Worm (Caenorhabditis elegans) whole organism, young adult: ENCODE measurements around the gene sedl-1.
A peak's percentile ranks its signal among the peaks of the same experiment; 100 is the strongest.

Experiments
- B0019.2 ChIP-seq: fragments of 200-800 bp; sonication (Bioruptor generic); conservative IDR thresholded peaks from 2 replicates; pipeline ENCODE4 v1.3.6; 2022; ENCODE audit warnings: missing genetic modification reagents, missing genetic modification characterization, missing compliant biosample characterization
- C06A6.2 ChIP-seq: fragments of 200-800 bp; sonication (Bioruptor generic); conservative IDR thresholded peaks from 2 replicates; pipeline ENCODE4 v1.3.6; 2022; ENCODE audit warnings: missing genetic modification characterization, missing compliant biosample characterization
- D2030.7 ChIP-seq: fragments of 200-800 bp; sonication (Bioruptor generic); IDR thresholded peaks from 2 replicates; pipeline ENCODE4 v1.3.6; 2022; ENCODE audit warnings: missing genetic modification reagents, missing genetic modification characterization, missing compliant biosample characterization
- F23B12.7 ChIP-seq: sonication (generic microtip); optimal IDR thresholded peaks from 2 replicates; lab custom pipeline; 2017; ENCODE audit warnings: missing genetic modification characterization, mild to moderate bottlenecking, missing compliant biosample characterization, antibody characterized with exemption, moderate library complexity; ENCODE audit not compliant: insufficient read depth
- F39B2.1 ChIP-seq: fragments of 200-800 bp; sonication (Bioruptor generic); IDR thresholded peaks from 2 replicates; pipeline ENCODE4 v1.3.6; 2022; ENCODE audit warnings: missing genetic modification reagents, missing genetic modification characterization, missing compliant biosample characterization
- F57A8.1 ChIP-seq: fragments of 200-800 bp; sonication (Bioruptor generic); optimal IDR thresholded peaks from 2 replicates; lab custom pipeline; 2018; ENCODE audit warnings: mild to moderate bottlenecking, missing genetic modification characterization, moderate library complexity, missing compliant biosample characterization
- ZK185.1 ChIP-seq: sonication (generic microtip); optimal IDR thresholded peaks from 2 replicates; lab custom pipeline; 2016; ENCODE audit warnings: mild to moderate bottlenecking, missing genetic modification characterization, missing compliant biosample characterization; ENCODE audit not compliant: poor library complexity, severe bottlenecking
- akir-1 ChIP-seq: fragments of 200-800 bp; sonication (Bioruptor generic); optimal IDR thresholded peaks from 2 replicates; lab custom pipeline; 2018; ENCODE audit warnings: mild to moderate bottlenecking, missing genetic modification characterization, moderate library complexity, missing compliant biosample characterization
- aptf-3 ChIP-seq: fragments of 200-800 bp; sonication (Bioruptor generic); IDR thresholded peaks from 2 replicates; pipeline ENCODE4 v1.3.6; 2022; ENCODE audit warnings: missing genetic modification characterization, missing compliant biosample characterization
- bed-2 ChIP-seq: fragments of 200-800 bp; sonication (Bioruptor generic); IDR thresholded peaks from 2 replicates; pipeline ENCODE4 v1.3.6; 2022; ENCODE audit warnings: missing genetic modification reagents, missing genetic modification characterization, missing compliant biosample characterization
- ccch-3 ChIP-seq: fragments of 200-800 bp; sonication (Bioruptor generic); optimal IDR thresholded peaks from 2 replicates; lab custom pipeline; 2018; ENCODE audit warnings: mild to moderate bottlenecking, missing genetic modification characterization, missing compliant biosample characterization
- cebp-1 ChIP-seq, 2 experiments: fragments of 200-800 bp in 1 of 2; sonication (Bioruptor generic) in 1 of 2; sonication (generic microtip) in 1 of 2; IDR thresholded peaks in 1 of 2; optimal IDR thresholded peaks in 1 of 2; 2 replicates each; pipeline versions ENCODE4 v1.3.6 to Lab custom; 2017 to 2022; ENCODE audit warnings: missing compliant biosample characterization in 2 of 2, missing genetic modification characterization in 2 of 2, mild to moderate bottlenecking in 1 of 2, missing genetic modification reagents in 1 of 2, moderate library complexity in 1 of 2
- cebp-2 ChIP-seq: fragments of 200-800 bp; sonication (Bioruptor generic); IDR thresholded peaks from 2 replicates; pipeline ENCODE4 v1.3.6; 2022; ENCODE audit warnings: missing genetic modification characterization, missing compliant biosample characterization
- ceh-58 ChIP-seq: fragments of 200-800 bp; sonication (Bioruptor generic); IDR thresholded peaks from 2 replicates; pipeline ENCODE4 v1.3.6; 2022; ENCODE audit warnings: missing genetic modification characterization, missing compliant biosample characterization
- ceh-91 ChIP-seq: fragments of 200-800 bp; sonication (Bioruptor generic); IDR thresholded peaks from 2 replicates; pipeline ENCODE4 v1.3.6; 2022; ENCODE audit warnings: missing genetic modification reagents, missing genetic modification characterization, missing compliant biosample characterization
- chd-7 ChIP-seq: sonication (generic microtip); optimal IDR thresholded peaks from 2 replicates; lab custom pipeline; 2016; ENCODE audit warnings: mild to moderate bottlenecking, missing genetic modification characterization, moderate library complexity, missing compliant biosample characterization
- dox-1 ChIP-seq: fragments of 200-800 bp; sonication (Bioruptor generic); IDR thresholded peaks from 2 replicates; pipeline ENCODE4 v1.3.6; 2022; ENCODE audit warnings: missing genetic modification reagents, missing genetic modification characterization, missing compliant biosample characterization
- dpff-1 ChIP-seq: sonication (generic microtip); optimal IDR thresholded peaks from 2 replicates; lab custom pipeline; 2017; ENCODE audit warnings: mild to moderate bottlenecking, missing genetic modification characterization, missing compliant biosample characterization
- dpl-1 ChIP-seq: fragments of 150-350 bp; optimal IDR thresholded peaks from 2 replicates; lab custom pipeline; 2014; ENCODE audit warnings: missing biosample characterization, missing genetic modification reagents, missing genetic modification characterization
- egrh-3 ChIP-seq: fragments of 200-800 bp; sonication (Bioruptor generic); IDR thresholded peaks from 2 replicates; pipeline ENCODE4 v1.3.6; 2022; ENCODE audit warnings: missing genetic modification reagents, missing genetic modification characterization, missing compliant biosample characterization
- ekl-4 ChIP-seq: fragments of 200-800 bp; sonication (Bioruptor generic); IDR thresholded peaks from 2 replicates; pipeline ENCODE4 v1.3.6; 2022; ENCODE audit warnings: missing genetic modification reagents, missing genetic modification characterization, missing compliant biosample characterization
- him-1 ChIP-seq: sonication (generic microtip); optimal IDR thresholded peaks from 2 replicates; lab custom pipeline; 2016; ENCODE audit warnings: missing genotype, missing genetic modification reagents, missing genetic modification characterization, missing compliant biosample characterization
- hlh-26 ChIP-seq: fragments of 200-800 bp; sonication (Bioruptor generic); conservative IDR thresholded peaks from 2 replicates; pipeline ENCODE4 v1.3.6; 2022; ENCODE audit warnings: missing genetic modification reagents, missing genetic modification characterization, missing compliant biosample characterization
- hmg-1.2 ChIP-seq: fragments of 200-800 bp; sonication (Bioruptor generic); IDR thresholded peaks from 2 replicates; pipeline ENCODE4 v1.3.6; 2022; ENCODE audit warnings: missing genetic modification reagents, missing genetic modification characterization, missing compliant biosample characterization
- hmg-20 ChIP-seq: fragments of 200-800 bp; sonication (Bioruptor generic); IDR thresholded peaks from 2 replicates; pipeline ENCODE4 v1.3.6; 2022; ENCODE audit warnings: missing genetic modification reagents, missing genetic modification characterization, missing compliant biosample characterization
- let-526 ChIP-seq: fragments of 200-800 bp; sonication (Bioruptor generic); IDR thresholded peaks from 2 replicates; pipeline ENCODE4 v1.3.6; 2022; ENCODE audit warnings: missing genetic modification reagents, missing genetic modification characterization, missing compliant biosample characterization
- lsl-1 ChIP-seq: fragments of 200-800 bp; sonication (Bioruptor generic); optimal IDR thresholded peaks from 2 replicates; lab custom pipeline; 2018; ENCODE audit warnings: mild to moderate bottlenecking, missing genetic modification characterization, moderate library complexity, missing compliant biosample characterization
- lsy-27 ChIP-seq: sonication (generic microtip); optimal IDR thresholded peaks from 2 replicates; lab custom pipeline; 2017; ENCODE audit warnings: missing genetic modification characterization, mild to moderate bottlenecking, missing compliant biosample characterization, antibody characterized with exemption, missing genotype, borderline replicate concordance; ENCODE audit not compliant: insufficient read depth
- madf-3 ChIP-seq: fragments of 200-800 bp; sonication (Bioruptor generic); IDR thresholded peaks from 2 replicates; pipeline ENCODE4 v1.3.6; 2022; ENCODE audit warnings: missing genetic modification reagents, missing genetic modification characterization, missing compliant biosample characterization
- mcd-1 ChIP-seq: fragments of 200-800 bp; sonication (Bioruptor generic); IDR thresholded peaks from 2 replicates; pipeline ENCODE4 v1.3.6; 2022; ENCODE audit warnings: missing genetic modification reagents, missing genetic modification characterization, missing compliant biosample characterization
- mxl-1 ChIP-seq: sonication (generic microtip); optimal IDR thresholded peaks from 2 replicates; lab custom pipeline; 2016; ENCODE audit warnings: missing genetic modification characterization, missing compliant biosample characterization
- nfya-2 ChIP-seq: fragments of 200-800 bp; sonication (Bioruptor generic); IDR thresholded peaks from 2 replicates; pipeline ENCODE4 v1.3.6; 2022; ENCODE audit warnings: missing genetic modification reagents, missing genetic modification characterization, missing compliant biosample characterization
- nfyb-1 ChIP-seq: fragments of 200-800 bp; sonication (Bioruptor generic); IDR thresholded peaks from 2 replicates; pipeline ENCODE4 v1.3.6; 2022; ENCODE audit warnings: missing genetic modification reagents, missing genetic modification characterization, missing compliant biosample characterization
- nhr-80 ChIP-seq: sonication (generic microtip); optimal IDR thresholded peaks from 2 replicates; lab custom pipeline; 2016; ENCODE audit warnings: missing genetic modification characterization, missing compliant biosample characterization
- nhr-90 ChIP-seq: sonication (generic microtip); optimal IDR thresholded peaks from 2 replicates; lab custom pipeline; 2016; ENCODE audit warnings: missing genotype, mild to moderate bottlenecking, missing genetic modification characterization, missing compliant biosample characterization
- pha-4 ChIP-seq: fragments of 150-350 bp; sonication (generic microtip); optimal IDR thresholded peaks from 2 replicates; lab custom pipeline; 2014; ENCODE audit warnings: missing biosample characterization, missing genetic modification reagents, missing genetic modification characterization
- rcor-1 ChIP-seq: fragments of 200-800 bp; sonication (Bioruptor generic); IDR thresholded peaks from 2 replicates; pipeline ENCODE4 v1.3.6; 2022; ENCODE audit warnings: missing genetic modification reagents, missing genetic modification characterization, missing compliant biosample characterization
- repo-1 ChIP-seq: sonication (generic microtip); optimal IDR thresholded peaks from 2 replicates; lab custom pipeline; 2017; ENCODE audit warnings: mild to moderate bottlenecking, missing genetic modification characterization, missing compliant biosample characterization
- rpc-1 ChIP-seq, 2 experiments: fragments of 150-350 bp in 1 of 2; sonication (generic microtip) in 1 of 2; optimal IDR thresholded peaks; 2 replicates each; lab custom pipeline; 2014 to 2018; ENCODE audit warnings: missing biosample characterization in 1 of 2, missing genetic modification characterization in 1 of 2, missing genetic modification reagents in 1 of 2, missing genotype in 1 of 2
- somi-1 ChIP-seq: fragments of 200-800 bp; sonication (Bioruptor generic); optimal IDR thresholded peaks from 2 replicates; lab custom pipeline; 2018; ENCODE audit warnings: mild to moderate bottlenecking, missing genetic modification characterization, missing compliant biosample characterization
- sptf-2 ChIP-seq: fragments of 200-800 bp; sonication (Bioruptor generic); optimal IDR thresholded peaks from 2 replicates; lab custom pipeline; 2018; ENCODE audit warnings: mild to moderate bottlenecking, missing genetic modification characterization, missing compliant biosample characterization
- unc-130 ChIP-seq: sonication (generic microtip); optimal IDR thresholded peaks from 2 replicates; lab custom pipeline; 2016; ENCODE audit warnings: missing genetic modification reagents, missing genetic modification characterization, missing compliant biosample characterization
- zim-3 ChIP-seq: sonication (generic microtip); optimal IDR thresholded peaks from 2 replicates; lab custom pipeline; 2017; ENCODE audit warnings: mild to moderate bottlenecking, missing genetic modification characterization, moderate library complexity, missing compliant biosample characterization
- ztf-18 ChIP-seq: sonication (generic microtip); optimal IDR thresholded peaks from 2 replicates; lab custom pipeline; 2016; ENCODE audit warnings: missing genotype, mild to moderate bottlenecking, missing genetic modification characterization, missing compliant biosample characterization

The sedl-1 gene

DNA sequence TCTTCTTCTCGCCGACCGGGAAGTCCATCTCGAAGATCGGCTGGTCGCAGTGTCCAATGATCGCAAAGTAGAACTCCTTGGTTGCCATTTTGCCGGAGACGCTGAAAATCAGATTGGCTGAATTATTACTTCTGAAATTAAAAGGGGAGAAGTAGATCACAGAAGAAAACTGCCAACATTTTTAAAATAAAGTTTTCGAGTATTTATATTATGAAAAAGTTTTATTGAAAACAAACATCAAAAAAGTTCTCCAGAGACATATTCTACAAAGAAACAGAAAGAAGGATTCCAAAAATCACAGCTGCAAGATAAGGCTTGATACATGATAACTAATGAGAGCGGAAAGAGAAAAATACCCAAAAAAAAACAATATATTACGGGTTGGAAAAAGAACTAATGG lies at the start of gene sedl-1:
TSS of gene sedl-1 (minus strand) at position 101 of the 400 bp plus-strand sequence.
- no peak for TF ChIP-seq nfyb-1
- no peak for TF ChIP-seq C06A6.2 (GFP tag; lab: Robert Waterston, UW)
- no peak for TF ChIP-seq ztf-18 (tag; lab: Kevin White, UChicago)

DNA sequence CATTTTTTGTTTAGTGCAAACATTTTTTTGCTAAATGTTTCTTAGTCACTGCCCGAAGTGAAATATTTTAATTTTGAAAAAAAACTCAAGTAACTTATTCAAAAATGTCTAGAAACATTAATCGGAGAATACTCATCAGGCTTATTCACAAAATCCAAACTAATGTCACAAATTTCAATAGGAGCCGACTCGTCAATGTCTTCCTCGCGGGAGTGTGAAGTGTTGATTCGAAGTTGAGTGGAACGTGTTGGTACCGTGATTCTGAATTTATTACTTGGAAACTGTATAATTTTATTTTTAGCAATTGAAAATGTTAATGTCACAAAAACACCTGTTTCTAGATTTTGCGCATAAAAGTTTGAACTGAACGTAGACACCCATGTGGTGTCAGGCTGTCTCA lies 49.5 kb upstream of the sedl-1 start:
- TF ChIP-seq ceh-58 (GFP tag; lab: Robert Waterston, UW) (0 out of 2 replicates have a peak, but pooled peaks have one; percentile 24), repo-1 (peak; percentile 52), ekl-4 (GFP tag; lab: Robert Waterston, UW) (0 out of 2 replicates have a peak, but pooled peaks have one; percentile 70), hmg-1.2 (GFP tag; lab: Robert Waterston, UW) (no peak), dpl-1 (GFP tag; lab: Kevin White, UChicago) (no peak)

DNA sequence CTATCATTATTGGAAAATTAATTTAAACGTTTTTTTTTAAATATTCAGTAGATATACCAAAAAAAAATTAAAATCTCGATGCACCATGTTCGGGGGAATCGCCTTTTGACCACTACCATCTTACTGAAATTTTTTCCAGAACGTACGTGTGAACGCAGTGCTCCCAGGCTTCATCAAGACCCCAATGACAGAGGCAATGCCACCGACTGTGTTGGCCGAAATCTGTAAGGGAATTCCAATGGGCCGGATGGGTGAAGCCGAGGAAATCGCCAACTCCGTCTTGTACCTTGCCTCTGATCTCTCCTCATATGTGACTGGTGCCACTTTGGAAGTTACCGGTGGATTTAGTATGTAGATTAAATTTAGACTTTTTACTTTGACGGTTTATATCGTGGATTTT lies 48.7 kb upstream of the sedl-1 start:
- no peak for TF ChIP-seq akir-1
- no peak for TF ChIP-seq zim-3 (tag; lab: Kevin White, UChicago)
- no peak for TF ChIP-seq dpl-1 (GFP tag; lab: Kevin White, UChicago)
- no peak for TF ChIP-seq hmg-1.2 (GFP tag; lab: Robert Waterston, UW)
- TF ChIP-seq somi-1 (GFP tag; lab: Kevin White, UChicago): no peak
- TF ChIP-seq nhr-80 (tag; lab: Kevin White, UChicago): no peak
- no peak for TF ChIP-seq F39B2.1 (GFP tag; lab: Robert Waterston, UW)
- TF ChIP-seq mcd-1 (GFP tag; lab: Robert Waterston, UW): no peak
- no peak for TF ChIP-seq rcor-1 (GFP tag; lab: Robert Waterston, UW)
- TF ChIP-seq bed-2 (GFP tag; lab: Robert Waterston, UW): no peak
- TF ChIP-seq nhr-90 (tag; lab: Kevin White, UChicago): peak; percentile 21
- no peak for TF ChIP-seq mxl-1 (tag; lab: Kevin White, UChicago)
- TF ChIP-seq F57A8.1 (GFP tag; lab: Kevin White, UChicago): no peak
- peak; percentile 36; the same call in 1 of the 2 replicates for TF ChIP-seq dox-1 (GFP tag; lab: Robert Waterston, UW)
- TF ChIP-seq him-1: no peak
- TF ChIP-seq ZK185.1 (tag; lab: Kevin White, UChicago): no peak
- TF ChIP-seq B0019.2: no peak
- TF ChIP-seq dpff-1 (tag; lab: Kevin White, UChicago): no peak
- TF ChIP-seq aptf-3 (GFP tag; lab: Robert Waterston, UW): no peak
- no peak for TF ChIP-seq nfya-2 (GFP tag; lab: Robert Waterston, UW)
- 0 out of 2 replicates have a peak, but pooled peaks have one; percentile 54 for TF ChIP-seq cebp-2
- TF ChIP-seq rpc-1 (optimal IDR thresholded peaks at IDR 0.05; lab: Kevin White, UChicago): no peak
- no peak for TF ChIP-seq rpc-1 (tag; optimal IDR thresholded peaks at IDR 0.05; lab: Kevin White, UChicago)
- no peak for TF ChIP-seq C06A6.2 (GFP tag; lab: Robert Waterston, UW)
- no peak for TF ChIP-seq cebp-1 (GFP tag; IDR thresholded peaks at IDR 0.05; lab: Robert Waterston, UW)
- no peak for TF ChIP-seq cebp-1 (tag; optimal IDR thresholded peaks at IDR 0.05; lab: Kevin White, UChicago)
- no peak for TF ChIP-seq sptf-2 (GFP tag; lab: Kevin White, UChicago)
- no peak for TF ChIP-seq pha-4
- TF ChIP-seq egrh-3 (GFP tag; lab: Robert Waterston, UW): no peak
- TF ChIP-seq let-526 (GFP tag; lab: Robert Waterston, UW): no peak
- TF ChIP-seq D2030.7: no peak
- no peak for TF ChIP-seq lsl-1
- no peak for TF ChIP-seq F23B12.7 (tag; lab: Kevin White, UChicago)
- TF ChIP-seq hlh-26 (GFP tag; lab: Robert Waterston, UW): no peak
- TF ChIP-seq unc-130 (GFP tag; lab: Kevin White, UChicago): no peak
- TF ChIP-seq ccch-3 (GFP tag; lab: Kevin White, UChicago): no peak
- TF ChIP-seq lsy-27 (tag; lab: Kevin White, UChicago): no peak
- TF ChIP-seq ceh-91: no peak
- TF ChIP-seq chd-7 (tag; lab: Kevin White, UChicago): peak; percentile 56
- TF ChIP-seq madf-3 (GFP tag; lab: Robert Waterston, UW): 0 out of 2 replicates have a peak, but pooled peaks have one; percentile 47
- TF ChIP-seq hmg-20 (GFP tag; lab: Robert Waterston, UW): no peak
